Fruit fly (Drosophila melanogaster): ENCODE measurements around the gene mRpL22.
A peak's percentile ranks its signal among the peaks of the same experiment; 100 is the strongest.

mRpL22 gene

DNA sequence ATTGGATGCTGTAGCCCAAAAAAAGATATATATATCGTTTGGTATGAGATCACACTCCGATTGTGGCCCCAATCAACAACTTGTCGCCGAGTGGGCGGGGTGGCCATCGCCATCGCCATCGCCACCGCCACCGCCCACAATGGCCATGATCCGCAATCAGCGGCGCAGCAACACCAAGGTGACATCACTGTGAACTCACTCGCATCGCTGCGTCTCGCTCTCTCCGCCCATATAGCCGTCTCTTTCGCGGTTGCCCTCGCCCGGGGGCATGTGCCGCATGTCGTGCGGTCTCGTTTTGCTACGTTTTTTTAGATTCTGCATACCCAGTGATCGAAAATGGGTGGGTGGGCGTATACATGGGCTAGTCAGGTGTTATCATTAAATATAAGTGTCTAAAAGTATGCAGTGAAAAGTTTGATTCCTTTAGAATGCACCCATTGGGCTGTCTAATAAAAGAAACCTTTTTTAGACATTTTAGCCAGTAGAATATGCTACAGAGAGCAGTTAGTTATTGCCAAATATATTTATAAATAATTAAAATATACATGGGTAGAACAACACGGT lies 16.8 kb upstream of the mRpL22 start:
- TF ChIP-seq CG12769 (tag; optimal IDR thresholded peaks at IDR 0.05): peak; percentile 54
- TF ChIP-seq CG14014 (GFP tag; IDR thresholded peaks at IDR 0.05): no peak
- no peak for TF ChIP-seq bigmax (GFP tag; optimal IDR thresholded peaks at IDR 0.05)
- TF ChIP-seq CG12219 (GFP tag; optimal IDR thresholded peaks at IDR 0.05): no peak
- peak; percentile 26 for TF ChIP-seq cwo (GFP tag; optimal IDR thresholded peaks at IDR 0.05)
- TF ChIP-seq Pdp1 (GFP tag; optimal IDR thresholded peaks at IDR 0.05): peak in 1 of 2 experiments; percentile 16
- TF ChIP-seq CG2199 (GFP tag; IDR thresholded peaks at IDR 0.05): 0 out of 3 replicates have a peak, but pooled peaks have one; percentile 19
- no peak for TF ChIP-seq Lhr (GFP tag; optimal IDR thresholded peaks at IDR 0.05)
- TF ChIP-seq Optix (GFP tag; IDR thresholded peaks at IDR 0.05): no peak
- no peak for TF ChIP-seq CG4820 (GFP tag; optimal IDR thresholded peaks at IDR 0.05)
- TF ChIP-seq CG8290 (GFP tag; optimal IDR thresholded peaks at IDR 0.05): no peak
- TF ChIP-seq CG8290 (tag; optimal IDR thresholded peaks at IDR 0.05): peak; percentile 50 to 69
- peak; percentile 50; the same call in 1 of the 3 replicates for TF ChIP-seq ci (GFP tag; IDR thresholded peaks at IDR 0.05)
- TF ChIP-seq CG6175 (GFP tag; IDR thresholded peaks at IDR 0.05): peak; percentile 71; the same call in 2 of the 3 replicates
- TF ChIP-seq sr (GFP tag; IDR thresholded peaks at IDR 0.05): peak; percentile 99
- peak; percentile 20; the same call in 1 of the 2 replicates for TF ChIP-seq slbo (GFP tag; IDR thresholded peaks at IDR 0.05)
- no peak for TF ChIP-seq Dad (GFP tag; optimal IDR thresholded peaks at IDR 0.05)
- no peak for TF ChIP-seq zfh1 (GFP tag; IDR thresholded peaks at IDR 0.05)
- peak; percentile 38 for TF ChIP-seq CG10543 (GFP tag; optimal IDR thresholded peaks at IDR 0.05)
- peak; percentile 66 for TF ChIP-seq CG1832 (GFP tag; optimal IDR thresholded peaks at IDR 0.05)
- TF ChIP-seq Hr78 (GFP tag; optimal IDR thresholded peaks at IDR 0.05): peak in 1 of 2 experiments; percentile 91
- TF ChIP-seq nau (GFP tag; optimal IDR thresholded peaks at IDR 0.05): no peak
- peak; percentile 96 for TF ChIP-seq CG17612 (GFP tag; IDR thresholded peaks at IDR 0.05)
- no peak for TF ChIP-seq CG15479 (GFP tag; optimal IDR thresholded peaks at IDR 0.05)
- peak; percentile 21 for TF ChIP-seq Nf-YC (tag; optimal IDR thresholded peaks at IDR 0.05)
- TF ChIP-seq Med (GFP tag): peak; percentile 42
- TF ChIP-seq Atf3 (GFP tag; optimal IDR thresholded peaks at IDR 0.05): peak; percentile 47
- no peak for TF ChIP-seq NC2α (GFP tag; optimal IDR thresholded peaks at IDR 0.05)
- TF ChIP-seq CG10321 (GFP tag; IDR thresholded peaks at IDR 0.05): peak; percentile 89
- no peak for TF ChIP-seq CG13775 (GFP tag; optimal IDR thresholded peaks at IDR 0.05)
- TF ChIP-seq CG2202 (tag; optimal IDR thresholded peaks at IDR 0.05): no peak
- no peak for TF ChIP-seq Sin3A (optimal IDR thresholded peaks at IDR 0.05)
- no peak for TF ChIP-seq CG18011 (GFP tag; optimal IDR thresholded peaks at IDR 0.05)
- TF ChIP-seq Ssrp (tag; optimal IDR thresholded peaks at IDR 0.05): no peak
- no peak for TF ChIP-seq CG3407 (GFP tag; optimal IDR thresholded peaks at IDR 0.05)
- peak; percentile 82; the same call in 3 of the 4 replicates for TF ChIP-seq chinmo (GFP tag; IDR thresholded peaks at IDR 0.05; ENCODE audit: partially characterized antibody)
- no peak for TF ChIP-seq CG15696 (tag; optimal IDR thresholded peaks at IDR 0.05)
- TF ChIP-seq ttk (GFP tag; IDR thresholded peaks at IDR 0.05): no peak
- peak; percentile 96 for TF ChIP-seq ftz-f1 (GFP tag; optimal IDR thresholded peaks at IDR 0.05)
- peak; percentile 19 for TF ChIP-seq sd (tag; optimal IDR thresholded peaks at IDR 0.05)

DNA sequence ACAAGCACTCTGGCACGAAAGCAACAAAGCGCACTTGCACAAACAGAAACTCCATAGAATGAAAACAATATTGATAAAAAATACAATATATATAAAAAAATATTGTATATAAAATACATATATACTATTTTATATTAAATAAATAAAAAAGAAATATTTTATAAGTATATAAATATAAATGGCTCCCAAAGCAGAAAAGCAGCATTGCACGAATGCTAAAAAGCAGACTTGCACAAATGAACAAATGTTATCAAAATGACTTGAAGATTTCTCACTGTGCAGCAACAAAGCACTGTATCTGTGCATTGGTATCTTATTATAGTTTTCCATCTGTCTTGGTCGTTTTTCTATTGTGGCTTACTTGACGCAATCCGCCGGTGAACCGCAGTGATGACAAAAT lies 15.0 kb upstream of the mRpL22 start:
- TF ChIP-seq Doc2 (GFP tag; IDR thresholded peaks at IDR 0.05): no peak
- TF ChIP-seq vvl (GFP tag; IDR thresholded peaks at IDR 0.05): 0 out of 2 replicates have a peak, but pooled peaks have one; percentile 11
- TF ChIP-seq unpg (GFP tag; optimal IDR thresholded peaks at IDR 0.05): peak; percentile 28
- no peak for TF ChIP-seq eyg (GFP tag; optimal IDR thresholded peaks at IDR 0.05)
- TF ChIP-seq nerfin-2 (GFP tag; IDR thresholded peaks at IDR 0.05; ENCODE audit: partially characterized antibody): no peak
- TF ChIP-seq CG13296 (GFP tag; optimal IDR thresholded peaks at IDR 0.05): peak; percentile 18
- TF ChIP-seq ATbp (GFP tag; optimal IDR thresholded peaks at IDR 0.05): peak; percentile 14
- TF ChIP-seq gem (tag; optimal IDR thresholded peaks at IDR 0.05): peak; percentile 42
- TF ChIP-seq CG17361 (GFP tag; IDR thresholded peaks at IDR 0.05): 0 out of 3 replicates have a peak, but pooled peaks have one; percentile 22
- TF ChIP-seq CG9215 (GFP tag; IDR thresholded peaks at IDR 0.05): no peak
- TF ChIP-seq shn (GFP tag; optimal IDR thresholded peaks at IDR 0.05): no peak
- no peak for TF ChIP-seq CG31441 (GFP tag; IDR thresholded peaks at IDR 0.05)
- TF ChIP-seq CG2875 (GFP tag; optimal IDR thresholded peaks at IDR 0.05): no peak

Measured in whole organism, embryonic.